Fruit fly (Drosophila melanogaster) whole organism: ENCODE results near the gene CheA75a.

Experiments
- CG8478 ChIP-seq: fragments of >200 bp; optimal IDR thresholded peaks from 2 replicates; lab custom pipeline; 2018; ENCODE audit warnings: inconsistent platforms
- Dll ChIP-seq: fragments of >200 bp; optimal IDR thresholded peaks from 2 replicates; lab custom pipeline; 2017
- pan ChIP-seq: fragments of >200 bp; optimal IDR thresholded peaks from 2 replicates; lab custom pipeline; 2017
- psq ChIP-seq: fragments of >200 bp; optimal IDR thresholded peaks from 2 replicates; lab custom pipeline; 2017

dm6 chr3L:18231024-18231814 lies 20.7 kb upstream of the CheA75a start:
- no peak for TF ChIP-seq Dll (lab: Kevin White, UChicago)
- TF ChIP-seq pan (lab: Kevin White, UChicago), result no peak
- TF ChIP-seq psq (lab: Kevin White, UChicago), result no peak
- TF ChIP-seq CG8478 (lab: Kevin White, UChicago), result no peak
